Worm (Caenorhabditis elegans) whole organism, L2 larva: ENCODE measurements around the gene srh-10.
A peak's percentile ranks its signal among the peaks of the same experiment; 100 is the strongest.

Source experiments
- R02D3.7 ChIP-seq: fragments of 150-350 bp; optimal IDR thresholded peaks from 2 replicates; lab custom pipeline; 2014; ENCODE audit warnings: missing biosample characterization, missing genetic modification characterization
- aly-2 ChIP-seq: fragments of 150-350 bp; optimal IDR thresholded peaks from 2 replicates; lab custom pipeline; 2014; ENCODE audit warnings: missing biosample characterization, missing genetic modification characterization
- ama-1 ChIP-seq: fragments of 150-350 bp; optimal IDR thresholded peaks from 2 replicates; lab custom pipeline; 2018; ENCODE audit warnings: inconsistent platforms
- elt-1 ChIP-seq: fragments of 150-350 bp; optimal IDR thresholded peaks from 2 replicates; lab custom pipeline; 2014; ENCODE audit warnings: missing biosample characterization, missing genetic modification characterization
- lin-11 ChIP-seq: fragments of 150-350 bp; sonication (generic microtip); optimal IDR thresholded peaks from 2 replicates; lab custom pipeline; 2014; ENCODE audit warnings: missing biosample characterization, missing genetic modification characterization, inconsistent platforms, mixed read lengths
- nhr-11 ChIP-seq: fragments of 150-350 bp; optimal IDR thresholded peaks from 2 replicates; lab custom pipeline; 2014; ENCODE audit warnings: missing biosample characterization, missing genetic modification characterization
- nhr-237 ChIP-seq: fragments of 150-350 bp; optimal IDR thresholded peaks from 2 replicates; lab custom pipeline; 2014; ENCODE audit warnings: missing biosample characterization, missing genetic modification characterization
- nhr-25 ChIP-seq: fragments of 150-350 bp; sonication (generic microtip); optimal IDR thresholded peaks from 3 replicates; lab custom pipeline; 2014; ENCODE audit warnings: missing biosample characterization, missing genetic modification characterization
- nhr-77 ChIP-seq: fragments of 150-350 bp; optimal IDR thresholded peaks from 2 replicates; lab custom pipeline; 2014; ENCODE audit warnings: missing biosample characterization, missing genetic modification characterization
- skn-1 ChIP-seq: sonication (generic microtip); optimal IDR thresholded peaks from 2 replicates; lab custom pipeline; 2017; ENCODE audit warnings: missing biosample characterization, missing genetic modification characterization
- snpc-4 ChIP-seq: fragments of 150-350 bp; optimal IDR thresholded peaks from 2 replicates; lab custom pipeline; 2014; ENCODE audit warnings: missing biosample characterization, missing genetic modification characterization
- zag-1 ChIP-seq: fragments of 150-350 bp; optimal IDR thresholded peaks from 2 replicates; lab custom pipeline; 2014; ENCODE audit warnings: missing biosample characterization, missing genetic modification characterization

Gene srh-10

DNA sequence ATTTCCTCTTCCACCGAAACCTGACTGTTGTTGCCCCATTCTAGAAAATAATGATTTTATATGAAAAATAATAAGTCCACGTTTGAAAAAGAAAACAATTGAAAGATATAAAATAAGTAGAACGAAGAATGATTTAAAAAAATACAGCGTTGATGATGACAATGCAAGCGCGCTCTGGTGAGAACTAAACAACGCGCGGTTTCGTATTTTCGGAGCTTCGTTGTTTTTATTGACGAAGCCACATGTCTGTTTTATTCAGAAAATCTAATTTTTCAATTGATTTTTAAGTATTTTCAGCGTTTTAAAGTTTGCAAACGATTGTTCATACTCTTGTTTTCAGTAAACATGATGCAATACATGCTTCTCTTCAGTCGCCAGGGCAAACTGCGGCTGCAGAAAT, 49.3 kb downstream of the srh-10 start, which contains the start of the genes rpt-2 and aps-1 (continued):
- TF ChIP-seq nhr-11 (tag; lab: Kevin White, UChicago), result no peak
- TF ChIP-seq nhr-25 (tag; lab: Kevin White, UChicago), result peak; percentile 68
- TF ChIP-seq R02D3.7 (tag; lab: Kevin White, UChicago), result no peak
- no peak for TF ChIP-seq elt-1
- peak; percentile 20 for TF ChIP-seq zag-1 (tag; lab: Kevin White, UChicago)
- TF ChIP-seq nhr-77 (tag; lab: Kevin White, UChicago), result no peak
- TF ChIP-seq nhr-237 (tag; lab: Kevin White, UChicago), result no peak
- TF ChIP-seq, all 48 proteins: peak for 24

DNA sequence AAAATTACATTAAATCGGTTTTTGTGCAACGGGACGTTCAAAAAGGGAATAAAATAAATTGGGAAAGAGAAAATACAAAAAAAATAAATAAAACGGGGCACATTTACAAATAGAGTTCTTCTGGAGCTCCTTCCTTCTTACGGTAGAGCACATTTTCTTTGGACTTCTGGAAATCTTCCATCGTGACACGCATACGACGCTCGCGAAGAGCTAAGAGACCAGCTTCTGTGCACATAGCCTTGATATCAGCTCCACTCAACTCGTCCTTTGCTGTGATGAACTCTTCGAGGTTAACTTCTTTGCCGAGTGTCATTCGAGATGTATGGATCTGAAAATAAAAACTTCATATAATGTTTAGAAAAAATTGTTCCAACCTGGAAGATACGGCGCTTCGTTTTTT, 50.8 kb downstream of the srh-10 start:
- TF ChIP-seq snpc-4 (no peak), skn-1 (tag; lab: Kevin White, UChicago) (no peak), ama-1 (no peak), nhr-11 (tag; lab: Kevin White, UChicago) (no peak), nhr-237 (tag; lab: Kevin White, UChicago) (no peak), zag-1 (tag; lab: Kevin White, UChicago) (no peak), lin-11 (tag; lab: Kevin White, UChicago) (no peak)

DNA sequence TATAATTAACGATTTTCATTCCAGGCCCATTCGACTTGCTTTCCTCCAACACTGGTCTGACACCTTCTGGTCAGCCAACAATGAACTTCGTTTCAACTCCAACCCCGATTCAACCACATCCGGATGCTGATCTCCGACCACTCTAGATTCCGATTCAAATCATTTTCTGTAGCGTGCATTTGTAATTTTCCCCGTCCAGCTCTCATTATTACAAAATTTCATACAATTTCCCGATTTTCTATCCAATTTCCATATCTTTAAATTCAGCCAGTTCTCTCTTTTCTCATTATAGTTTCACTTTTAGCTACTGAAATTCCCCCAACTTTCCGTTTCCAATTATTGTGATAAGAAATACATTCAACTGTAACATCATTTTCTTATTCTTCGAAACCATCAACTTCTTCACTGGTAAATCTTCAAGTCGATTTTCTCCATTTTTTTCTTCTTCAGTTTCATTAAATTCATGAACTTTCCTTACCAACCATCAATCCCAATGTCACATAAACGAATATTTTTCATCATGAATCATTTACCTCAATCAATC, 51.3 kb downstream of the srh-10 start:
- no peak for TF ChIP-seq aly-2 (tag; lab: Kevin White, UChicago)
